Fruit fly (Drosophila melanogaster): ENCODE data around the gene EMC5.
A peak's percentile ranks its signal among the peaks of the same experiment; 100 is the strongest.

EMC5 gene

DNA sequence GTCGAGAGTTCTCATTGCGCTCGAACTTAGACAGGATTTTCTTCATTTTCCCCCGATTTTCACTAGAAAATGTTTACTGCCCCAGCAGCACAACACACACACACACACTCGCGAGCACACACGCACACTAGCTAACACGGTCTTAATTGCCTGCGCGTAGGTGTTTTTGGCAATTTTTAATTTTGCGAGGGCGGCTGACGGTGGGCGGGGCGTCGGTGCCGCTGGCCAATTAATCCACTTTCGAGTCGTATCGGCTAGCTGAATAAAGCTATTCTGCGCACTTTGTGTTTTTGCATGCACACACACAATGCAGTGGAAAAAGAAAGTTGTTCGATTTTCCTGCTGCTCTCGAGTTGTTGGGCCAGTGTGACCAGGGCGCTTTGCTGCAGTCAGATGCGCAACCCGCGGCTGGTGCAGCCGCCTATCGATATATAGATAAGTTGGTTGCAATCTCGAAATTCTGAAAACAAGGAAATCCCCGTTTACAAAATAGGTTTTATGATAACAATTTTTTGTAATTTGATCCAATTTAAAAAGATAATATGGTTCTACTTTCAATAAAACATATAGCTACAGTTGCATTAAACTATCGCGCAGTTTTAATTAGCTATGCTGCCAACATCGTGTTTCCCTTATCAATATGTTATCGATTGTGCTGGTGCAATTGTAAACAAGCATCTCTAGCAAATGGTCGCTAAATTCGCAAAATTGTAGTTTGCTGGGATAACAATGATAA lies 19.0 kb upstream of the EMC5 start, which contains the start of the genes Nak and Tango6:
Nak (minus strand) TSS at position 375 of the 736 bp plus-strand sequence.
Tango6 (plus strand) TSS at position 659 of the 736 bp plus-strand sequence.
- TF ChIP-seq GATAd (GFP tag; optimal IDR thresholded peaks at IDR 0.05) (peak; percentile 58), sv (GFP tag; optimal IDR thresholded peaks at IDR 0.05) (peak; percentile 27), dl (GFP tag; optimal IDR thresholded peaks at IDR 0.05; ENCODE audit: insufficient read depth in 1 of 2, partially characterized antibody in 2 of 2) (no peak), Rel (GFP tag; optimal IDR thresholded peaks at IDR 0.05) (no peak), Rel (tag; optimal IDR thresholded peaks at IDR 0.05) (peak; percentile 66), dsf (GFP tag; optimal IDR thresholded peaks at IDR 0.05; ENCODE audit: borderline replicate concordance) (peak; percentile 30), Sp1 (GFP tag; optimal IDR thresholded peaks at IDR 0.05) (peak; percentile 51), dmrt93B (GFP tag; optimal IDR thresholded peaks at IDR 0.05) (peak; percentile 16), pan (optimal IDR thresholded peaks at IDR 0.05) (no peak), fru (GFP tag; optimal IDR thresholded peaks at IDR 0.05) (peak; percentile 67), rgr (GFP tag; optimal IDR thresholded peaks at IDR 0.05) (peak; percentile 50), woc (GFP tag; optimal IDR thresholded peaks at IDR 0.05) (peak; percentile 86), ey (GFP tag; optimal IDR thresholded peaks at IDR 0.05) (peak; percentile 11), br (GFP tag; optimal IDR thresholded peaks at IDR 0.05) (peak; percentile 22), lola (GFP tag; optimal IDR thresholded peaks at IDR 0.05) (no peak), Hnf4 (GFP tag; optimal IDR thresholded peaks at IDR 0.05) (peak; percentile 36), OdsH (GFP tag; optimal IDR thresholded peaks at IDR 0.05) (peak; percentile 11), Dif (GFP tag; optimal IDR thresholded peaks at IDR 0.05; ENCODE audit: partially characterized antibody) (no peak), psq (GFP tag; optimal IDR thresholded peaks at IDR 0.05) (peak; percentile 15), h (GFP tag; optimal IDR thresholded peaks at IDR 0.05) (peak; percentile 60), Dfd (GFP tag; optimal IDR thresholded peaks at IDR 0.05) (no peak), Hr78 (GFP tag; optimal IDR thresholded peaks at IDR 0.05) (no peak), Myc (optimal IDR thresholded peaks at IDR 0.05) (peak; percentile 78), brk (GFP tag; optimal IDR thresholded peaks at IDR 0.05) (no peak), jim (GFP tag; optimal IDR thresholded peaks at IDR 0.05) (no peak), CrebA (GFP tag; optimal IDR thresholded peaks at IDR 0.05; ENCODE audit: borderline replicate concordance) (no peak), Vsx2 (GFP tag; optimal IDR thresholded peaks at IDR 0.05; ENCODE audit: partially characterized antibody) (peak; percentile 95), N (GFP tag; optimal IDR thresholded peaks at IDR 0.05) (no peak), Jra (GFP tag; optimal IDR thresholded peaks at IDR 0.05) (peak; percentile 70), tai (GFP tag; optimal IDR thresholded peaks at IDR 0.05) (no peak), CG9705 (GFP tag; optimal IDR thresholded peaks at IDR 0.05) (peak; percentile 29), sage (GFP tag; optimal IDR thresholded peaks at IDR 0.05) (no peak), CG32264 (GFP tag; optimal IDR thresholded peaks at IDR 0.05) (no peak), Hr83 (GFP tag; optimal IDR thresholded peaks at IDR 0.05; ENCODE audit: poor library complexity, severe bottlenecking) (peak; percentile 24), usp (GFP tag; optimal IDR thresholded peaks at IDR 0.05) (no peak), HLH106 (tag; optimal IDR thresholded peaks at IDR 0.05) (peak; percentile 18), foxo (GFP tag; optimal IDR thresholded peaks at IDR 0.05) (peak in 1 of 2 experiments; percentile 50), Abd-B (GFP tag; optimal IDR thresholded peaks at IDR 0.05) (no peak), Mio (GFP tag; optimal IDR thresholded peaks at IDR 0.05) (no peak)

DNA sequence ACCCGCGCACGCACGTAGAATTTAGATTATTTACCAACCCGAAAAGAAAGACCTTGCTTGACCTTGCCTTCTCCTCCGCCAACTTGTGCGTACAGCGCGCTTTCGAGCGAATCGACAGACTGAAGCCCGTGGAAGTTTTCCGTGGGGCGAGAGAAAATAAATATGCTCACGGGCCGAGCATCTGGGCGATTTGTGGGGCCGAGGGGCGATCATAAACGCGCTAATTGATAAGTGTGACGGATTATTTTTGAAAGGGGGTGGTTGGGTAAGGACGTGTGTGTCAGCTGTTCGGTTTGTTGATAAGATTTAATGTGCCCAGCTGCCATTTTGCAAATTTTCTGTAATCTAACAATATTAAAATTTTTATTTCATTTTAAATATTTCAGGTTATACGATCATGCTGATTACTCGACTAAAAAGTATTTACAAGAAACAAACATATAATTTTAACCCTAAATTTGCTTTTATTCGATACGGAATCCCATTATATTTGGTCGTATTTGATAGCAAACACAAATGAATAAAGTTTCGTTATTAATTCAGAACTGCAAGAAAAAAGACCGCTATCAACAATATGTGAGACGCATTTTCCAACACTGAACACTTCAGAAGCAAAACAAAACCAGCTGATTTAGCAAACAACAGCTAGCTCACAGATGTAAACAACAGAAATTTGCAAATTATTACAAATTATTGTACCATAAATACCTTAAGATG lies 13.3 kb upstream of the EMC5 start, which contains the start of the genes L2HGDH and CG10431:
L2HGDH (minus strand) TSS at position 386 of the 717 bp plus-strand sequence.
CG10431 (plus strand) TSS at position 648 of the 717 bp plus-strand sequence.
- TF ChIP-seq Abd-B (GFP tag; optimal IDR thresholded peaks at IDR 0.05) (no peak), HLH106 (tag; optimal IDR thresholded peaks at IDR 0.05) (peak; percentile 80), rgr (GFP tag; optimal IDR thresholded peaks at IDR 0.05) (peak; percentile 76), Mio (GFP tag; optimal IDR thresholded peaks at IDR 0.05) (no peak), dsf (GFP tag; optimal IDR thresholded peaks at IDR 0.05; ENCODE audit: borderline replicate concordance) (peak; percentile 32), CG9705 (GFP tag; optimal IDR thresholded peaks at IDR 0.05) (peak; percentile 69), Sp1 (GFP tag; optimal IDR thresholded peaks at IDR 0.05) (peak; percentile 85), dl (GFP tag; optimal IDR thresholded peaks at IDR 0.05; ENCODE audit: insufficient read depth in 1 of 2, partially characterized antibody in 2 of 2) (no peak), brk (GFP tag; optimal IDR thresholded peaks at IDR 0.05) (no peak), woc (GFP tag; optimal IDR thresholded peaks at IDR 0.05) (peak; percentile 57), Dif (GFP tag; optimal IDR thresholded peaks at IDR 0.05; ENCODE audit: partially characterized antibody) (peak; percentile 60), tai (GFP tag; optimal IDR thresholded peaks at IDR 0.05) (no peak), sage (GFP tag; optimal IDR thresholded peaks at IDR 0.05) (peak; percentile 24), usp (GFP tag; optimal IDR thresholded peaks at IDR 0.05) (no peak), Myc (optimal IDR thresholded peaks at IDR 0.05) (no peak), Hr78 (GFP tag; optimal IDR thresholded peaks at IDR 0.05) (no peak), foxo (GFP tag; optimal IDR thresholded peaks at IDR 0.05) (peak in 1 of 2 experiments; percentile 81), N (GFP tag; optimal IDR thresholded peaks at IDR 0.05) (no peak), OdsH (GFP tag; optimal IDR thresholded peaks at IDR 0.05) (peak; percentile 78), dmrt93B (GFP tag; optimal IDR thresholded peaks at IDR 0.05) (no peak), ey (GFP tag; optimal IDR thresholded peaks at IDR 0.05) (peak; percentile 52), Rel (GFP tag; optimal IDR thresholded peaks at IDR 0.05) (no peak), Rel (tag; optimal IDR thresholded peaks at IDR 0.05) (peak; percentile 57), lola (GFP tag; optimal IDR thresholded peaks at IDR 0.05) (no peak), psq (GFP tag; optimal IDR thresholded peaks at IDR 0.05) (peak; percentile 57), jim (GFP tag; optimal IDR thresholded peaks at IDR 0.05) (no peak), h (GFP tag; optimal IDR thresholded peaks at IDR 0.05) (peak; percentile 83), CG32264 (GFP tag; optimal IDR thresholded peaks at IDR 0.05) (peak; percentile 20), CrebA (GFP tag; optimal IDR thresholded peaks at IDR 0.05; ENCODE audit: borderline replicate concordance) (no peak), pan (optimal IDR thresholded peaks at IDR 0.05) (no peak), Hr83 (GFP tag; optimal IDR thresholded peaks at IDR 0.05; ENCODE audit: poor library complexity, severe bottlenecking) (peak; percentile 22), sv (GFP tag; optimal IDR thresholded peaks at IDR 0.05) (peak; percentile 48), Vsx2 (GFP tag; optimal IDR thresholded peaks at IDR 0.05; ENCODE audit: partially characterized antibody) (no peak), fru (GFP tag; optimal IDR thresholded peaks at IDR 0.05) (peak; percentile 79), Jra (GFP tag; optimal IDR thresholded peaks at IDR 0.05) (peak; percentile 79), br (GFP tag; optimal IDR thresholded peaks at IDR 0.05) (peak; percentile 71), Hnf4 (GFP tag; optimal IDR thresholded peaks at IDR 0.05) (peak; percentile 77)

Measured in whole organism, wandering third instar larva.